Fruit fly (Drosophila melanogaster) whole organism, prepupa: Measurements from ENCODE around the gene CecB.

Experiments used
- CG11902 ChIP-seq: fragments of 200-800 bp; sonication (Bioruptor generic); optimal IDR thresholded peaks from 3 replicates; lab custom pipeline; 2016; ENCODE audit warnings: missing biosample characterization, missing genetic modification characterization
- CG31627 ChIP-seq: fragments of 200-800 bp; sonication (Bioruptor generic); optimal IDR thresholded peaks from 3 replicates; lab custom pipeline; 2016; ENCODE audit warnings: missing biosample characterization, missing genetic modification characterization
- CG34406 ChIP-seq: fragments of 200-800 bp; sonication (Bioruptor generic); optimal IDR thresholded peaks from 3 replicates; lab custom pipeline; 2016; ENCODE audit warnings: missing biosample characterization, missing genetic modification characterization
- CG3919 ChIP-seq: fragments of 200-800 bp; sonication (Bioruptor generic); optimal IDR thresholded peaks from 3 replicates; lab custom pipeline; 2016; ENCODE audit warnings: missing biosample characterization, missing genetic modification characterization
- CG6792 ChIP-seq: fragments of 200-800 bp; sonication (Bioruptor generic); optimal IDR thresholded peaks from 3 replicates; lab custom pipeline; 2016; ENCODE audit warnings: missing biosample characterization, missing genetic modification characterization
- CG6808 ChIP-seq: fragments of 200-800 bp; sonication (Bioruptor generic); optimal IDR thresholded peaks from 3 replicates; lab custom pipeline; 2017; ENCODE audit warnings: missing biosample characterization, missing genetic modification characterization, mild to moderate bottlenecking, moderate library complexity, missing genetic modification reagents
- CG6854 ChIP-seq: fragments of 200-800 bp; sonication (Bioruptor generic); optimal IDR thresholded peaks from 2 replicates; lab custom pipeline; 2017; ENCODE audit warnings: missing biosample characterization, mild to moderate bottlenecking, missing genetic modification characterization
- CG8119 ChIP-seq: fragments of 200-800 bp; sonication (Bioruptor generic); IDR thresholded peaks from 3 replicates; pipeline ENCODE4 v1.3.6; 2022; ENCODE audit warnings: missing biosample characterization, missing genetic modification characterization
- CG8632 ChIP-seq: fragments of 200-800 bp; sonication (Bioruptor generic); optimal IDR thresholded peaks from 3 replicates; lab custom pipeline; 2016; ENCODE audit warnings: missing biosample characterization, missing genetic modification characterization
- Sox102F ChIP-seq: fragments of 200-800 bp; sonication (Bioruptor generic); optimal IDR thresholded peaks from 2 replicates; lab custom pipeline; 2016; ENCODE audit warnings: missing biosample characterization, mild to moderate bottlenecking, missing genetic modification characterization
- topi ChIP-seq: fragments of 200-800 bp; sonication (Bioruptor generic); optimal IDR thresholded peaks from 3 replicates; lab custom pipeline; 2016; ENCODE audit warnings: missing biosample characterization, missing genetic modification characterization

DNA sequence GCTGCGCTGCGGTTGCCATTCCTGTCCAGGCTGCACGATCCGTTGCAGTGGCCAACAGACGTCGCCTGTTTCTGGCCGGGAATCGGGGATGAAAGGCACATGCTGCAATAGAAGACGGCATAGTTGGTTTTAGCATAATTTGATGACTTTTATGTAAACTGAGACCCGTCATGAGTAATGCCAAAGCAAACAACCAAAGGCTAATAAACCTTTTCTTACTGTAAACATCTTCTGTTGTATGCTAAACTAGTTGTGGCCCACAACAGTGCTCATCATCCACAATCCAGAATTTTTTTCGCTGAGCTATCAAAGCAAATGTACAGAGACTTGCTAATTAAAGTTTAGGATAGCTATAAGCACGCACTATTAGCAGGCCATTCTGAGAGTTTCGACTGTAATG, 14.8 kb downstream of the CecB start:
- TF ChIP-seq Sox102F (GFP tag; lab: Kevin White, UChicago), result no peak
- no peak for TF ChIP-seq CG6854 (GFP tag; lab: Kevin White, UChicago)
- no peak for TF ChIP-seq CG6792 (GFP tag; lab: Kevin White, UChicago)
- no peak for TF ChIP-seq CG34406 (GFP tag; lab: Kevin White, UChicago)
- TF ChIP-seq CG6808, result no peak
- no peak for TF ChIP-seq CG31627 (GFP tag; lab: Kevin White, UChicago)
- TF ChIP-seq CG3919, result no peak
- TF ChIP-seq topi (GFP tag; lab: Kevin White, UChicago), result no peak
- TF ChIP-seq CG8632 (GFP tag; lab: Kevin White, UChicago), result no peak
- TF ChIP-seq CG11902 (GFP tag; lab: Kevin White, UChicago), result no peak
- no peak for TF ChIP-seq CG8119 (GFP tag; lab: Robert Waterston, UW)
